Worm (Caenorhabditis elegans) whole organism, young adult: ENCODE data around the gene nth-1.

Experiments
- C17E4.6 ChIP-seq: fragments of 200-800 bp; sonication (Bioruptor generic); IDR thresholded peaks from 2 replicates; pipeline ENCODE4 v1.3.6; 2022; ENCODE audit warnings: missing genetic modification reagents, missing genetic modification characterization, missing compliant biosample characterization
- F10E7.11 ChIP-seq: sonication (generic microtip); optimal IDR thresholded peaks from 2 replicates; lab custom pipeline; 2017; ENCODE audit warnings: mild to moderate bottlenecking, missing genetic modification characterization, moderate library complexity, missing compliant biosample characterization
- F23B12.7 ChIP-seq: sonication (generic microtip); optimal IDR thresholded peaks from 2 replicates; lab custom pipeline; 2017; ENCODE audit warnings: missing genetic modification characterization, mild to moderate bottlenecking, missing compliant biosample characterization, antibody characterized with exemption, moderate library complexity; ENCODE audit not compliant: insufficient read depth
- F49E8.2 ChIP-seq: sonication (generic microtip); optimal IDR thresholded peaks from 3 replicates; lab custom pipeline; 2017; ENCODE audit warnings: missing genetic modification characterization, mild to moderate bottlenecking, missing compliant biosample characterization, antibody characterized with exemption, moderate library complexity; ENCODE audit not compliant: insufficient read depth
- Y56A3A.18 ChIP-seq: fragments of 200-800 bp; sonication (Bioruptor generic); IDR thresholded peaks from 2 replicates; pipeline ENCODE4 v1.3.6; 2022; ENCODE audit warnings: missing genetic modification reagents, missing genetic modification characterization, missing compliant biosample characterization
- ama-1 ChIP-seq, 3 experiments: fragments of 150-350 bp in 1 of 3; sonication (generic microtip) in 2 of 3; optimal IDR thresholded peaks; 2 replicates each; lab custom pipeline; 2014 to 2018; ENCODE audit warnings: missing biosample characterization in 2 of 3, missing genetic modification characterization in 2 of 3, missing genetic modification reagents in 2 of 3
- aptf-3 ChIP-seq: fragments of 200-800 bp; sonication (Bioruptor generic); IDR thresholded peaks from 2 replicates; pipeline ENCODE4 v1.3.6; 2022; ENCODE audit warnings: missing genetic modification characterization, missing compliant biosample characterization
- attf-5 ChIP-seq: fragments of 200-800 bp; sonication (Bioruptor generic); optimal IDR thresholded peaks from 2 replicates; lab custom pipeline; 2018; ENCODE audit warnings: mild to moderate bottlenecking, missing genetic modification characterization, missing compliant biosample characterization
- ccch-3 ChIP-seq: fragments of 200-800 bp; sonication (Bioruptor generic); optimal IDR thresholded peaks from 2 replicates; lab custom pipeline; 2018; ENCODE audit warnings: mild to moderate bottlenecking, missing genetic modification characterization, missing compliant biosample characterization
- ceh-27 ChIP-seq: fragments of 200-800 bp; sonication (Bioruptor generic); optimal IDR thresholded peaks from 2 replicates; lab custom pipeline; 2018; ENCODE audit warnings: mild to moderate bottlenecking, missing genetic modification characterization, moderate library complexity, missing compliant biosample characterization
- ceh-91 ChIP-seq: fragments of 200-800 bp; sonication (Bioruptor generic); IDR thresholded peaks from 2 replicates; pipeline ENCODE4 v1.3.6; 2022; ENCODE audit warnings: missing genetic modification reagents, missing genetic modification characterization, missing compliant biosample characterization
- egl-44 ChIP-seq: fragments of 200-800 bp; sonication (Bioruptor generic); IDR thresholded peaks from 2 replicates; pipeline ENCODE4 v1.3.6; 2022; ENCODE audit warnings: missing genetic modification reagents, missing genetic modification characterization, missing compliant biosample characterization
- gei-17 ChIP-seq: fragments of 200-800 bp; sonication (Bioruptor generic); optimal IDR thresholded peaks from 2 replicates; lab custom pipeline; 2018; ENCODE audit warnings: mild to moderate bottlenecking, missing genetic modification characterization, missing compliant biosample characterization
- hmg-1.2 ChIP-seq: fragments of 200-800 bp; sonication (Bioruptor generic); IDR thresholded peaks from 2 replicates; pipeline ENCODE4 v1.3.6; 2022; ENCODE audit warnings: missing genetic modification reagents, missing genetic modification characterization, missing compliant biosample characterization
- hmg-20 ChIP-seq: fragments of 200-800 bp; sonication (Bioruptor generic); IDR thresholded peaks from 2 replicates; pipeline ENCODE4 v1.3.6; 2022; ENCODE audit warnings: missing genetic modification reagents, missing genetic modification characterization, missing compliant biosample characterization
- lsy-27 ChIP-seq: sonication (generic microtip); optimal IDR thresholded peaks from 2 replicates; lab custom pipeline; 2017; ENCODE audit warnings: missing genetic modification characterization, mild to moderate bottlenecking, missing compliant biosample characterization, antibody characterized with exemption, missing genotype, borderline replicate concordance; ENCODE audit not compliant: insufficient read depth
- madf-10 ChIP-seq: sonication (generic microtip); optimal IDR thresholded peaks from 2 replicates; lab custom pipeline; 2016; ENCODE audit warnings: mild to moderate bottlenecking, missing genetic modification characterization, missing compliant biosample characterization
- madf-3 ChIP-seq: fragments of 200-800 bp; sonication (Bioruptor generic); IDR thresholded peaks from 2 replicates; pipeline ENCODE4 v1.3.6; 2022; ENCODE audit warnings: missing genetic modification reagents, missing genetic modification characterization, missing compliant biosample characterization
- mcd-1 ChIP-seq: fragments of 200-800 bp; sonication (Bioruptor generic); IDR thresholded peaks from 2 replicates; pipeline ENCODE4 v1.3.6; 2022; ENCODE audit warnings: missing genetic modification reagents, missing genetic modification characterization, missing compliant biosample characterization
- mel-28 ChIP-seq: sonication (generic microtip); optimal IDR thresholded peaks from 2 replicates; lab custom pipeline; 2016; ENCODE audit warnings: borderline replicate concordance, mild to moderate bottlenecking, missing genetic modification characterization, missing compliant biosample characterization
- mes-4 ChIP-seq: sonication (generic microtip); optimal IDR thresholded peaks from 2 replicates; lab custom pipeline; 2016; ENCODE audit warnings: missing genotype, missing genetic modification characterization, missing compliant biosample characterization
- nhr-120 ChIP-seq: fragments of 200-800 bp; sonication (Bioruptor generic); IDR thresholded peaks from 2 replicates; pipeline ENCODE4 v1.3.6; 2022; ENCODE audit warnings: missing genetic modification characterization, missing compliant biosample characterization
- nhr-27 ChIP-seq: fragments of 200-800 bp; sonication (Bioruptor generic); optimal IDR thresholded peaks from 2 replicates; lab custom pipeline; 2018; ENCODE audit warnings: mild to moderate bottlenecking, missing genetic modification characterization, moderate library complexity, missing compliant biosample characterization
- nhr-80 ChIP-seq: sonication (generic microtip); optimal IDR thresholded peaks from 2 replicates; lab custom pipeline; 2016; ENCODE audit warnings: missing genetic modification characterization, missing compliant biosample characterization
- nhr-90 ChIP-seq: sonication (generic microtip); optimal IDR thresholded peaks from 2 replicates; lab custom pipeline; 2016; ENCODE audit warnings: missing genotype, mild to moderate bottlenecking, missing genetic modification characterization, missing compliant biosample characterization
- rec-8 ChIP-seq, 2 experiments: sonication (generic microtip); optimal IDR thresholded peaks; 2 replicates each; lab custom pipeline; 2016; ENCODE audit warnings: mild to moderate bottlenecking in 2 of 2, missing genetic modification characterization in 2 of 2, missing genetic modification reagents in 2 of 2, missing genotype in 2 of 2, missing biosample characterization in 1 of 2, missing compliant biosample characterization in 1 of 2, moderate library complexity in 1 of 2
- repo-1 ChIP-seq: sonication (generic microtip); optimal IDR thresholded peaks from 2 replicates; lab custom pipeline; 2017; ENCODE audit warnings: mild to moderate bottlenecking, missing genetic modification characterization, missing compliant biosample characterization
- snpc-3.4 ChIP-seq: sonication (generic microtip); optimal IDR thresholded peaks from 2 replicates; lab custom pipeline; 2017; ENCODE audit warnings: missing genetic modification characterization, mild to moderate bottlenecking, missing compliant biosample characterization, antibody characterized with exemption, moderate library complexity, missing genotype, missing genetic modification reagents
- snpc-4 ChIP-seq, 5 experiments: fragments of 150-350 bp in 1 of 5; sonication (generic microtip) in 4 of 5; optimal IDR thresholded peaks; 2 replicates each; lab custom pipeline; 2014 to 2018; ENCODE audit warnings: missing genetic modification characterization in 5 of 5, missing biosample characterization in 3 of 5, antibody characterized with exemption in 2 of 5, mild to moderate bottlenecking in 2 of 5, missing compliant biosample characterization in 2 of 5, missing genotype in 2 of 5, moderate library complexity in 2 of 5, missing genetic modification reagents in 1 of 5
- xnd-1 ChIP-seq: sonication (generic microtip); optimal IDR thresholded peaks from 2 replicates; lab custom pipeline; 2016; ENCODE audit warnings: missing genotype, missing genetic modification reagents, missing genetic modification characterization, missing compliant biosample characterization
- ztf-26 ChIP-seq: sonication (generic microtip); optimal IDR thresholded peaks from 2 replicates; lab custom pipeline; 2017; ENCODE audit warnings: missing genetic modification characterization, missing compliant biosample characterization
- ztf-3 ChIP-seq: fragments of 200-800 bp; sonication (Bioruptor generic); optimal IDR thresholded peaks from 2 replicates; lab custom pipeline; 2018; ENCODE audit warnings: mild to moderate bottlenecking, missing genetic modification characterization, missing compliant biosample characterization

Gene nth-1

DNA sequence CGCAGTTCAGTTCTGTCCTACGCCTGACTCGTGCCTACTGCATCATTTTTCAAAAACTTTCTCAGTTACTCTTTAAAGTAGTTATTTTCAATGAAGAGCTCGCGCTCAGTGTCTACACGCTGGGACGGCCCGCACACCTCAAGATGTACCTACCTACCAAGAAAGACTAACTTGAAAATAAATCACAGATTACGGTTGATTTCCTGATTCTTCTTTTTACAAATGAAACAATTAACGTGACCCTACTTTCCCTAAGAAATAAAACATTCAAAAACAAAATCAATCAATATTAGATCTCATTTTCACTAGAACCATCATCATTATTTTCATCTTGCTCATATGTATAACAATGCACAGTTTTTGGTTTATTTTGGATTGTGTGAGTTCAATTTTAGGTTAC is 27.3 kb upstream of the nth-1 start, which contains the start of gene H38K22.7:
H38K22.7 (plus strand) TSS at position 301 of the 400 bp plus-strand sequence.
- no peak for TF ChIP-seq ceh-91
- no peak for TF ChIP-seq nhr-120 (GFP tag; lab: Robert Waterston, UW)
- no peak for TF ChIP-seq snpc-3.4 (tag; lab: Kevin White, UChicago)
- TF ChIP-seq ztf-3 (GFP tag; lab: Kevin White, UChicago), result no peak
- no peak for TF ChIP-seq Y56A3A.18 (GFP tag; lab: Robert Waterston, UW)
- no peak for TF ChIP-seq rec-8 (tag; optimal IDR thresholded peaks at IDR 0.05; lab: Kevin White, UChicago)
- TF ChIP-seq nhr-90 (tag; lab: Kevin White, UChicago), result no peak
- no peak for TF ChIP-seq F23B12.7 (tag; lab: Kevin White, UChicago)
- TF ChIP-seq ceh-27, result no peak
- TF ChIP-seq mel-28, result no peak
- no peak for TF ChIP-seq ama-1 (optimal IDR thresholded peaks at IDR 0.05; lab: Kevin White, UChicago)
- TF ChIP-seq ama-1 (GFP tag; optimal IDR thresholded peaks at IDR 0.05; lab: Kevin White, UChicago), result no peak
- TF ChIP-seq ztf-26 (tag; lab: Kevin White, UChicago), result no peak
- no peak for TF ChIP-seq gei-17 (GFP tag; lab: Kevin White, UChicago)
- TF ChIP-seq aptf-3, result no peak

DNA sequence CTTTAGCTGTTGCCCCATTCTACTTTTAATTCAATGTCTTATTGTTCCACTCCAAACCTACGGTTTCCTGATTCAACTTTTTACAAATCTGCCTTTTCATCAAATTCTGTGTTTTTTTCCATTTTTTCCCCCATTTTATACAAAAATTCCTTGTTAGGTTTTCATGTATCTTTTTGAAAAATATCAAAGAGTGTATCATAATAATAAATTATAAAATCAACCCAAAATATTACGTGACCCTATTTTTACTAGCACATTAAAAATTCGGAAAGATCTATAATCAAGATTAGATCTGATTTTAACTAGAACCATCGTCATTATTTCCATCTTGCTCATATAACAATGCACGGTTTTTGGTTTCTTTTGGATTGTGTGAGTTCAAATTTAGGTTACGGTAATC is 26.1 kb upstream of the nth-1 start, which contains the start of gene H38K22.6:
H38K22.6 (plus strand) TSS at position 301 of the 400 bp plus-strand sequence.
- TF ChIP-seq nhr-80 (tag; lab: Kevin White, UChicago) (no peak), ccch-3 (GFP tag; lab: Kevin White, UChicago) (no peak), repo-1 (tag; lab: Kevin White, UChicago) (no peak), mcd-1 (GFP tag; lab: Robert Waterston, UW) (no peak), xnd-1 (no peak), egl-44 (GFP tag; lab: Robert Waterston, UW) (no peak), hmg-20 (GFP tag; lab: Robert Waterston, UW) (no peak), snpc-4 (GFP tag; optimal IDR thresholded peaks at IDR 0.05; lab: Kevin White, UChicago) (no peak), snpc-4 (tag; optimal IDR thresholded peaks at IDR 0.05; lab: Kevin White, UChicago) (no peak), madf-10 (tag; lab: Kevin White, UChicago) (no peak), mes-4 (tag; lab: Kevin White, UChicago) (no peak), madf-3 (GFP tag; lab: Robert Waterston, UW) (no peak), nhr-27 (no peak), attf-5 (GFP tag; lab: Kevin White, UChicago) (no peak)

DNA sequence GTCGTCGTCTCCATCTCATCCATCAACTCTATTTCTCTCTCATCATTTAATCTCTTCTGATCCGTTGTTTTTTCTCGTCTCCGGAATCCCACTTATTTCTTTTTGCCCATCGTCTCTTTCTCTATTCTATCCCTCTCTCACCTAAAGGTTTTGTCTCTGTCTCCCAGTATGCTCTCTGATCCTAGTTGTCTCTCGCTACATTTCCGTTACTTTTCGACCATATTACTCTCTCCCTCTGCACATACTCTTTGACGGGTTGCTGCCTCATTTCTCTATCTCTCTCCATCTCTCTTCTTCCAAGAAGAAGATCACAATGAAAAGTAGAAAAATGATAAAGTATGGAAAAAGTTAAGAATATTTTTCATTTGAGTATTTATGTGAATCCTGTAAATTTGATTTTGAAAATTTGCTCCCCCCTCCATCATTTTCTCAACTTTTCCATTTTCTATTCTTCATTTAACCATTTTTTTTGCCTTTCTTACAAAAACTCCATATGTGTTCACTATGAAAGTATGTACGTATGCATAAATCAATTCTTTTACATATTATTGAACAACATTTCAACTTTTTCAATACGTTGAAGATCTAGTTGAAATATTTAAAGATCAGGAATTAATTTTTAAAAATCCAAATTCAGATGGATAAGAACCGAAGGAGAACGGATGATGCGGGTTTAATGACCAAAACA is 23.2 kb upstream of the nth-1 start, which contains the start of gene tag-131:
tag-131 (plus strand) TSS at position 638 of the 688 bp plus-strand sequence.
- TF ChIP-seq lsy-27 (tag; lab: Kevin White, UChicago) (no peak), hmg-1.2 (GFP tag; lab: Robert Waterston, UW) (peak; percentile 20; the same call in 1 of the 2 replicates)

DNA sequence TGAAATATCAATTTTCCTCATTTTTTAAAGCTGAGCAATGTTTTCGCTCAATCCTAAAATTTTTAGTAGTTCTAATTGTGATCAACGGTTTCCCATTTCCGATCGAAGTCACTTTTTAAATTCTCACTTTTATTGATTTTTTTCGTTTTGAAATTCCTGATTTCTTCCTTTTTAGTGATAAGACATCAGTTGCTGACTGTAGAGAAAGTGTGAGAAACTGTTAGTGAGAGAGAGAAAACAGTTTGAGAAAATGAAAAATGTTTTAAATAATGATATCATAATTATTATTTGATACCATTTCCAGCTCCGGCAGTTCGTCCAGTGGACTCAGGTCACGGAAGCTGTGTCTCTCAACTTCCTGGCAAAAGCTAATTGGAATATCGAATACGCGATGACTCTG is 20.4 kb upstream of the nth-1 start:
- TF ChIP-seq F10E7.11 (no peak), madf-3 (GFP tag; lab: Robert Waterston, UW) (no peak), F49E8.2 (tag; lab: Kevin White, UChicago) (no peak), nhr-80 (tag; lab: Kevin White, UChicago) (peak; percentile 45), C17E4.6 (GFP tag; lab: Robert Waterston, UW) (no peak)
- TF ChIP-seq, all 124 proteins: peak for 1
